Worm (Caenorhabditis elegans) whole organism, late embryonic: Measurements from ENCODE around the gene ttc-36.

Source experiments
- ama-1 ChIP-seq: fragments of 150-350 bp; optimal IDR thresholded peaks from 2 replicates; lab custom pipeline; 2014
- elt-2 ChIP-seq: sonication (generic microtip); optimal IDR thresholded peaks from 2 replicates; lab custom pipeline; 2016; ENCODE audit warnings: missing genetic modification reagents, missing genetic modification characterization, missing compliant biosample characterization
- lin-11 ChIP-seq: fragments of 200-800 bp; sonication (Bioruptor generic); optimal IDR thresholded peaks from 2 replicates; lab custom pipeline; 2018; ENCODE audit warnings: mild to moderate bottlenecking, missing genetic modification characterization, missing compliant biosample characterization
- pha-2 ChIP-seq: sonication (generic microtip); optimal IDR thresholded peaks from 2 replicates; lab custom pipeline; 2017; ENCODE audit warnings: mild to moderate bottlenecking, missing genetic modification characterization, missing compliant biosample characterization
- tbx-2 ChIP-seq: sonication (generic microtip); optimal IDR thresholded peaks from 2 replicates; lab custom pipeline; 2016; ENCODE audit warnings: missing genetic modification characterization, missing compliant biosample characterization

DNA sequence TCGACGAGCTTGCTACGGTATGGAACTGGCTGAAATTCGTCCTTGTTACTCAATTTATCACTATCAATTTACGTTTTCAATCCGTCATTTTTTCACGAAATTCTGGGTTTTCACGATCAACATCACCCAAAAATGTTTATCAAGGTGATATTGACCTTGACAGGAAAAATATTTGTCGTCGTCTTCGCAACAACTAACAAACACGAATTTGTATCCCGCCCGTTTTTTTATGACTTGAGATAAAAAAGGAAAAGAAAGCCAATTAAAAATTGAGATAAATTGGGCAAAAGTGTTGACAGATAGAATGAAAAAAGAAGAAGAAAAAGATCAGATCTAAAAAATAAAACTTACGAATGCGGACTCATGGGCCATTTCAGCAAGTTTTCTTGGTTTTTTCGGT lies 19.1 kb upstream of the ttc-36 start:
- TF ChIP-seq lin-11 (tag; lab: Kevin White, UChicago): no peak
- no peak for TF ChIP-seq ama-1 (lab: Kevin White, UChicago)
- no peak for TF ChIP-seq tbx-2 (tag; lab: Kevin White, UChicago)
- TF ChIP-seq elt-2: no peak
- no peak for TF ChIP-seq pha-2 (tag; lab: Kevin White, UChicago)
